Worm (Caenorhabditis elegans): ENCODE results near the gene trxr-2.

trxr-2 gene

ce11 chrIII:8889931-8890330, 23.6 kb upstream of the trxr-2 start, which contains the start of gene lnkn-1:
Gene lnkn-1 (plus strand): TSS chrIII:8890231.
- TF ChIP-seq unc-62 (GFP tag; optimal IDR thresholded peaks at IDR 0.05) = no peak

ce11 chrIII:8893464-8893863, 20.1 kb upstream of the trxr-2 start, which contains the start of gene ZK637.4:
Gene ZK637.4 (plus strand): TSS chrIII:8893764.
- TF ChIP-seq unc-62 (GFP tag; optimal IDR thresholded peaks at IDR 0.05) = no peak

DNA sequence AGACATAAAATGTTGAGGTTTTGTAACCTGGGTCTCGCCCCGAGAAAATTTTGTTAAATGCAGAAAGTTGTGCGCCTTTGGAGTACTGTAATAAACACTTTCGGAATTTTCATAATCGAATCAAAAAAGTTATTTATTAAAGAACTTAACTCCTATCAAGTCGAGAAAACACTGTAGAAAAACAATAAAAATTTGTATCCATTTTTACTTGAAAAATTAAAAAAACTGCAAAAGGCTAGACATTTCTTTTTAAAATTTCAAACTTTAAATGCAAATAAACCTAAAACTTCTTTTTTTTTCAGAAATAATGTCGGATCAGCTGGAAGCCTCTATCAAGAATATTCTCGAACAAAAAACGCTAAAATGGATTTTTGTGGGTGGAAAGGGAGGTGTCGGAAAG, 18.8 kb upstream of the trxr-2 start, which contains the start of gene asna-1:
Gene asna-1 (plus strand): TSS at position 301 of the 400 bp plus-strand sequence.
- no peak for TF ChIP-seq unc-62 (GFP tag; optimal IDR thresholded peaks at IDR 0.05)

DNA sequence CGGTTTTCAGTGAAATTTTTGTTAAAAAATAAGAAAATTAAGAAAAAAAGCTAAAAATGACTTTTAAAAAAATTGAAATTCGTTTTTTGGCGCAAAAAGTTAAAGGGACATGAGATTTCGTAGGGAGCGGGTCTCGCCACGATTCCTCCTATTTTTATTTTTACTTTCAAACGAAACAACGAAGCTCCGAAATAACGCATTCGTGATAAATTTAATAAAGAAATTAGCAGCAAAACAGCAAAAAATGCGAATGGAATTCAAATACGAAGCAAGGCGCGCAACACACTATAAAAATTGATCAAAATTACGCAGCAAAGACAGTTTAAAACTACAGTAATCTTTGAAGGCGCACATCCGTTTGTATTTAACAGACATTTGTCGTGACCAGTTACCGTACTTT, 13.8 kb upstream of the trxr-2 start:
- no peak for TF ChIP-seq unc-62 (GFP tag; optimal IDR thresholded peaks at IDR 0.05)

- TF ChIP-seq unc-62 (GFP tag; optimal IDR thresholded peaks at IDR 0.05) = no peak
Measured at ce11 chrIII:8903263-8903662, 10.3 kb upstream of the trxr-2 start.

ce11 chrIII:8904044-8904443, 9.5 kb upstream of the trxr-2 start, which contains the start of gene lin-9:
Gene lin-9 (minus strand): TSS chrIII:8904131.
- TF ChIP-seq unc-62 (GFP tag; optimal IDR thresholded peaks at IDR 0.05) = no peak

DNA sequence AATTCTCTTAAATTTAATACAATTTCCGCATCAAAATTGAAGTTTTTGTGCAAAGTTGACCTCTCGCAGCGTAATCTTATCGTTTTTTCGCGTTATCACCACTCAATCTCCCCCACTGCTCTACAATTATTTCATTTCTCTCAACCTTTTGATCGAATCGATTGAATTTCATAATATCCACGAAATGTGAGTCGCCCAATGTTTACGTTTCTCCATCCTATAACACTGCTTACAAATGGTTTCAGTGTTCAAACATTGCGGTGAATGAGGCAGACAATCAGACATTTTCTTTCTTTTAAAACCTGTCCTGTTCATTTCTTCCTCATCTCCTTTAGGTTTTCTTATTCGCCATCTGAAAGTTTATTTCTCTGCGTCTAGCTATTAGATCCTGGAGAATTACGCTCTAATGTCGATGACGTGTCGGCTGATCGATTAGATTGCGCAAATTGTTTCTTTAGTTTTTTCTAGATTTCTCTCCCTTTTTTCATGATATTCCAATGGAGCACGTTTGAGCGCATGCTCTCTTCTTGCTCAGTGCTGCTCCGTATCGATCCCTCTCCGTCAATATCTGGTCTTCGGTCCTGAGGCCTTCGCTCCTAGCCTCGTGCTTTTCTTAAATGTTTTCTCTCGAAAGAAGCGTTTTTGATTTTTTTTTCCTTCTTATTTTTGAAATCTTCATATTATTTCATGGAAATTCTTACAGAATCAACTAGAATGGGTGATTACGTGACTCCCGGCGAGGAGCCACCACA, 8.5 kb upstream of the trxr-2 start, which contains the start of gene unc-32:
Gene unc-32 (plus strand): TSS at position 702 of the 752 bp plus-strand sequence.
- no peak for TF ChIP-seq unc-62 (GFP tag; optimal IDR thresholded peaks at IDR 0.05)

DNA sequence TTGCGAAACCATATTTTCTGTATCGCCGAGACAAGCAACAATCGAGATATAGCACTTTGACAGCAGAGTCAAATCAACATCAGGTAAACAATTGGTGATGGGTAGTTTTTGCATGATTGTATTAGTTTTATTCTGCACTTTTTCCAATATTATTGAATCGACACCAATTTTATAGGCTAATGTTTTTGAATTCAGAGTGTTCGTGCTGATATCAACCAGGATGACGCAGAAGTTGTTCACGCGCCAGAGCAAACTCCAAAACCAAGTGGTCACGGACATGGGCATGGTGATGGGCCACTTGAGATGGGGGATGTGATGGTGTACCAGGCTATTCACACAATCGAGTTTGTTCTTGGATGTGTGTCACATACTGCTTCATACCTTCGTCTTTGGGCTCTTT, 3.4 kb upstream of the trxr-2 start:
- no peak for TF ChIP-seq unc-62 (GFP tag; optimal IDR thresholded peaks at IDR 0.05)

DNA sequence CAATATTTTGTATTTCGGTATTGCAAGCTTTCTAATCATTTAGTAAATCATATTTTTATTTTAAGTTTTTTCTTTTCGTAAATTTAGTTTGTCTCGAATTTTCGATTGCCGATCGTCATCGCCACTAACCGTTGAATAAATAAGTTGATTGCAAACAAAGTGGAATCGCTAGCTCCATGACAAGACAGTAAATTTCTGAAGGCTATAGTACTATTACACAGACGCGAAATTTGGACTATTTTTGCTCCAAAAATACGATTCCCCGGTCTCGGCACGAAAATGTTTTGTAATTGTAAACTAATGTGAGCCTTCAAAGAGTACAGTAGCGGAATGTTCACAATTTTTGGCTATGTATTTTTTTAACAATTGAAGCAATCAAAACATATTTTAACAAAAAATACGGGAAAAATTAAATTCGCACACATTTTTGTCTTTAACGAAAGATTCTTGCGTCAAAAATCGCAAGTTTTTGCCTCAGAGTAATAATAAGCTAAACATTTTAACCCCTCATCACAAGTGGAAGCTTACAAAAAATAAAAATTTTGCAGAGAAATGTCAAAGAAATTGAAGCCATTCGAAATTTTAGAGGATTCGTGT, 1.9 kb upstream of the trxr-2 start, which contains the start of gene tpk-1:
Gene tpk-1 (plus strand): TSS at position 547 of the 597 bp plus-strand sequence.
- TF ChIP-seq unc-62 (GFP tag; optimal IDR thresholded peaks at IDR 0.05) = no peak

ce11 chrIII:8917879-8918381, 4.4 kb downstream of the trxr-2 start, which contains the start of gene cdc-25.3:
Gene cdc-25.3 (minus strand): TSS chrIII:8917929.
- no peak for TF ChIP-seq unc-62 (GFP tag; optimal IDR thresholded peaks at IDR 0.05)

DNA sequence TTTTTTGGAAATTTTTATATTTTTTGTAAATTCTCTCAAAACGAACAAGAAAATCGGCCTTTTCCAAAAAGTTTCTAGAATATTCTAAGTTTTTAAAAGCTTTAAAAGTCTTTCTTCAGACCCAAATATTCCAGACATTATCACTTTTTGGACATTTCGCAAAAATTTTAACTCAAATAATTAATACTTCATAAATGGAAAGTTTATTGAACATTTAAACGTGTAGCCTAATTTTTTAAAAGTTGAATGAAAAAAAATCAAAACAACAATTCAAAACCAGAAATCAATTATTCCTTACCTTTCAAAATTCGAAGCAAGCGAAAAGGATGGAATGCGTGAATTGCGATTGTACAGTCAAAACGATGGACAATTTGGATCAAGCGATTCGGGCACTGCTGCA, 6.2 kb downstream of the trxr-2 start, which contains the start of gene ZK637.15:
Gene ZK637.15 (plus strand): TSS at position 301 of the 400 bp plus-strand sequence.
- TF ChIP-seq unc-62 (GFP tag; optimal IDR thresholded peaks at IDR 0.05) = no peak

DNA sequence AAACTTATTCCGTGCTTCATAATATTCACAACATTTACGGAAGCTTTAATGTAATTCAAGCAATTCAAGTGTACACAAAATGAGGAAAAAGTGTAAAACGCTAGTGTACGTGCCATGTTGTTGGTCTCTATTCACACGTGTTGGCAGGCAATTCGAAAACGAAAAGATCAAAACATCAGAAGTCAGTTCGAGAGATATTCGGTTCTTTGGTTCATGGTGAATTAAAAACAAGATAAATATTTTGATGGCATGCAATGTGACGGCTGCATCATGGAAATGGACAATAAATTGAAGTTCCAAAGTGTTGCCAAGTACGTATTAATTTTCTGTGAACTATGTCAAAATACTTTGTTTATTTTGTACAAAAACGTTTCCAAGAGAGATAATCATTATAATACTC, 8.5 kb downstream of the trxr-2 start:
- no peak for TF ChIP-seq unc-62 (GFP tag; optimal IDR thresholded peaks at IDR 0.05)

ce11 chrIII:8923240-8923734, 9.7 kb downstream of the trxr-2 start, which contains the start of gene glb-1:
Gene glb-1 (minus strand): TSS chrIII:8923290.
- no peak for TF ChIP-seq unc-62 (GFP tag; optimal IDR thresholded peaks at IDR 0.05)

DNA sequence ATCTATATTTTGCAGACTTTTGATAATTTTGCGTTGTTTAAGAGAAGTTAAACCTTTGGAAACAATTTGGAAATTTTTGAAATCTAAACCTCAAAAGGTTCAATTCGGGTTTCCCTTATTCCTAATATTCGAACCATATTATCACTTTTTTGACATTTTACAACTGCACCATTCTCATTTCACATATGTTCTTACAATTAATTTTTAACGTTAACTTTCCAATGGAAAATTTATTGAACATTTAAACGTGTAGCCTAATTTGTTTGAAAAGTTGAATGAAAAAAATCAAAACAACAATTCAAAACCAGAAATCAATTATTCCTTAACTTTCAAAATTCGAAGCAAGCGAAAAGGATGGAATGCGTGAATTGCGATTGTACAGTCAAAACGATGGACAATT, 10.4 kb downstream of the trxr-2 start, which contains the start of gene ZK637.12:
Gene ZK637.12 (plus strand): TSS at position 301 of the 400 bp plus-strand sequence.
- no peak for TF ChIP-seq unc-62 (GFP tag; optimal IDR thresholded peaks at IDR 0.05)

DNA sequence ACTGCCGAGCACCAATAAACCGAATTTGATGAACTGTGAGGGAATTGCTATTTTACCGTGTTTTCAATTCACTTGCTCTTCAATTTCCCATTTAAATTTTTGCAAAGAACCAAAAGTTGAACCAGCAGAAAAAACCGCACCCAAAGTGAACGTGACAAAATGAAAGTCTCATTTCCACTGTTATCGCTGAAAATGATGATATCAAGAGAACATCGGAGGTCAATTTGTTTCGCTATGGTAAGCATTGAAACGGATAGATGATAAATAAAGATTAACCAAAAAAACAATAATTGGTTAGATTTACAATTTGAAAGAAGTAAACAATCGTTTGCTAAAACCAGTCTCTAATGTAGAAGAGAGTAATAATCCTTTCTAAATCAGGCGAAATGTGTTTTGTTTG, 12.0 kb downstream of the trxr-2 start:
- TF ChIP-seq unc-62 (GFP tag; optimal IDR thresholded peaks at IDR 0.05) = no peak

- TF ChIP-seq unc-62 (GFP tag; optimal IDR thresholded peaks at IDR 0.05) = no peak
Measured at ce11 chrIII:8926512-8926911, 12.9 kb downstream of the trxr-2 start.

Data from whole organism, dauer.